Worm (Caenorhabditis elegans): ENCODE data around the gene nhr-48.

nhr-48 gene

DNA sequence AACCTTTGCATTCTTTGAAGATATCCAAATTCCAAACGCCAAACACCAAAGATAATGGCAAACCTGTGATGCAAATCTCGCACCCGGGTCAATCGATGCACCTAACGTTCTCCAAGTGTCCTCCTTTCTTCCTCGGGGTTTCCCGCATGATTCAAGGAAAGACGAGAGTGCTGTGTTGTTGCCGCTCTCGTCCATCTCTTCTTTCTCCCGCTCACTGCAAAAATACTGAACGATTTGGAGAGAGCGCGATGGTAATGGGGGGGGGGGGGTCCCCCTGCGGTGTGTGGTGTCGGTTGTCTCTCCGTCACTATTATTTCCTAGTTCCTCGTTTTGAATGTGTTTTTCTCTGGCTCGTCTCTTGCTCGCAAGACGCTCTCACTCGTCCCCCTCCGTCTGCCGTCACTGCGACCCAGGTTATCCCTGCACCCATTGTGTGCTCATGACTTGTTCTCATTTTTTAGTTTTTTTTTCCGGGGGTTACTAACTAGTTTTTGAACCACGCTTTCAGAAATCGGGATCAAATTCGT is 584 bp upstream of the nhr-48 start:
- TF ChIP-seq W03F9.2 (tag; optimal IDR thresholded peaks at IDR 0.05) (no peak), him-1 (tag; optimal IDR thresholded peaks at IDR 0.05) (peak; percentile 39)

DNA sequence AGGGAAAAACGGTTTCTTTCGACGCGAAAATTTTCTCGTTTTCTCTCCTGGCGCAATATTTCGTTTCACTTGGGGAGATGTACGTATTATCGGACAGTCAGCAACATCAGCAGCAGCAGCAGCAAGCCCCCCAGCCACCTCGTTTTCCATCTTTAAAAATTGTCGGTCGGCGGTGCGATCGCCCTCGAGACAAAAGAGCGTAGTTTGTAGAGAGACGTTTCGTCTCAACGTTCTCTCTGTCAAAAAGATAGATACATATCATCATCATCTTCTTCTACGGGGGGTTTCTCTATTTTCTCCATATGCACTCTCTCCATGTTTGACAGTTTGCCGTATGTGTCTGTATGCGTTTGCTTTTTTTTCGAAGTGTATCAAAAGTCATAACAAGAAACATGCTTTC is 1.6 kb downstream of the nhr-48 start:
- TF ChIP-seq dao-5 (tag; optimal IDR thresholded peaks at IDR 0.05) (no peak), W03F9.2 (tag; optimal IDR thresholded peaks at IDR 0.05) (no peak), him-1 (tag; optimal IDR thresholded peaks at IDR 0.05) (no peak)

DNA sequence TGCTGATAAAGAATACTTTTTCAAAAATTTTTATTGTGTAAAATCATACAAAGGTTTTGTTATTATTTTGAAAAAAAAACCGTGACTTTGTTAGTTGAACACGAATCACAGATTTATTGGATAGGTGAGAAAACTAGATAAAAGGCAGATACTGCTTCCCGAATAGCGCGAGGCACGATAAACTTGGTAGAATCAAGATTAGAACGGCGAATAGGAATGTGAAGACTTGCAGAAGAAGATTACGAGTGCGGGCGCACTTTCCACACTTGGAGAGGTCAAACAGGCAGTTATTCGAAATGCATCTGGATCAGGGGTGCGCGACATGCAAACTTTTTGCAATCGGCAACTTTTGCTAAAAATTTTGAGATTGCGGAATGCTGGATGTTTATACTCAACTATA is 5.2 kb downstream of the nhr-48 start:
- no peak for TF ChIP-seq him-1 (tag; optimal IDR thresholded peaks at IDR 0.05)
- TF ChIP-seq W03F9.2 (tag; optimal IDR thresholded peaks at IDR 0.05), result no peak
- TF ChIP-seq dao-5 (tag; optimal IDR thresholded peaks at IDR 0.05), result no peak

ce11 chrX:15716971-15717370 is 9.0 kb downstream of the nhr-48 start:
- TF ChIP-seq him-1 (tag; optimal IDR thresholded peaks at IDR 0.05) (no peak), dao-5 (tag; optimal IDR thresholded peaks at IDR 0.05) (no peak), W03F9.2 (tag; optimal IDR thresholded peaks at IDR 0.05) (no peak)

ce11 chrX:15718325-15718724 is 10.3 kb downstream of the nhr-48 start, which contains the start of gene ZK662.6:
TSS of gene ZK662.6 (plus strand) at chrX:15718625.
- TF ChIP-seq W03F9.2 (tag; optimal IDR thresholded peaks at IDR 0.05) (no peak), him-1 (tag; optimal IDR thresholded peaks at IDR 0.05) (no peak), dao-5 (tag; optimal IDR thresholded peaks at IDR 0.05) (no peak)

ce11 chrX:15721346-15721745 is 13.3 kb downstream of the nhr-48 start, which contains the start of gene ZK662.5:
TSS of gene ZK662.5 (plus strand) at chrX:15721646.
- no peak for TF ChIP-seq W03F9.2 (tag; optimal IDR thresholded peaks at IDR 0.05)
- no peak for TF ChIP-seq dao-5 (tag; optimal IDR thresholded peaks at IDR 0.05)
- no peak for TF ChIP-seq him-1 (tag; optimal IDR thresholded peaks at IDR 0.05)

DNA sequence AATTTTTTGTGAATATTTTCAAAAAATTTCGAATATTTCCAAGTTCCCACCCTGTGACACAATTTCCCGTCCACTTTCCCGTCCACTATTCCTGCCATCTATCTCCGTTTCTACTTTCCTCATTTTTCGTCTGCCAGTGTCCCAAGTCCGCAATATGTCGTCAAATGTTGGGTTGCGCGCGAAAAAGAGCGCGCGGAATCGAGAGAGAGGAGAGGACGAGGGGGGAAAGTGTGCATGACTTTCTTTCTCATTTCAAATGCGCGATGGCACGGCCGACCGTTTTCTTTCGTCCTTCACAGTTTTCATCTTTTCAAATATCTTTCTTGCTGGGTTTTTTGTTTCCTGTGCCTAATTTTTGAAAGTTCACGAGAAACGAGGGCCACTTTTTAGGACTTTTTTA is 17.0 kb downstream of the nhr-48 start:
- TF ChIP-seq dao-5 (tag; optimal IDR thresholded peaks at IDR 0.05) (no peak), him-1 (tag; optimal IDR thresholded peaks at IDR 0.05) (no peak), W03F9.2 (tag; optimal IDR thresholded peaks at IDR 0.05) (no peak)

DNA sequence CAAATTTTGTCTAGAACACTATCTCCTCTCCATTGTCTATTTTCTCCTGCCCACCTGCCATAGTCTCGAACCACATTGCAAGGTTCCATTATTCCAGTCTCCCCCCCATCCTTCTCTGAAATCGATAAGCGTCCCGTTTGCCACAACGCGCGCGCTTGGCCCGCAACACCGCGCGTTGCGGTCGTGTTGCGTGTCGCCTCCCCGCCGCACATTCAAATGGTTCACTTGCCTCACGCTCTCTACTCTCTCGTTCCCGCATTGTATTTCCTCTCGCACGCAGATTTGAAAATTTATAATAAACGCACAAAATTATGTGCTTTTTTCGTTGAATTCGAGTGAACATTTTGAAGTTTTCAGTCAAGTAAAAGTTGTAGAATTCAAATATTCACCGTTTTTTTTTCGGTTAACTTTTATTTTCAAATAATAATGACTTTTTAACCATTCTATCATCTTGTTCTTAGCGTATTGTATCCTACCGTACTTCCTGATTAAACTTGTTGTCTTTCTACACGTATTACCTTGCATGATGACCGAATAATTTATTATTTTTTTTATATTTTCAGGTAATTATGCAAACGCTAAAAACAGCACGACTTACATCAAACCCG is 17.7 kb downstream of the nhr-48 start, which contains the start of gene lin-15B:
lin-15B (plus strand) TSS at position 558 of the 608 bp plus-strand sequence.
- TF ChIP-seq dao-5 (tag; optimal IDR thresholded peaks at IDR 0.05) (no peak), W03F9.2 (tag; optimal IDR thresholded peaks at IDR 0.05) (no peak), him-1 (tag; optimal IDR thresholded peaks at IDR 0.05) (no peak)

ce11 chrX:15730342-15730741 is 22.3 kb downstream of the nhr-48 start:
- TF ChIP-seq W03F9.2 (tag; optimal IDR thresholded peaks at IDR 0.05), result no peak
- no peak for TF ChIP-seq dao-5 (tag; optimal IDR thresholded peaks at IDR 0.05)
- TF ChIP-seq him-1 (tag; optimal IDR thresholded peaks at IDR 0.05), result no peak

DNA sequence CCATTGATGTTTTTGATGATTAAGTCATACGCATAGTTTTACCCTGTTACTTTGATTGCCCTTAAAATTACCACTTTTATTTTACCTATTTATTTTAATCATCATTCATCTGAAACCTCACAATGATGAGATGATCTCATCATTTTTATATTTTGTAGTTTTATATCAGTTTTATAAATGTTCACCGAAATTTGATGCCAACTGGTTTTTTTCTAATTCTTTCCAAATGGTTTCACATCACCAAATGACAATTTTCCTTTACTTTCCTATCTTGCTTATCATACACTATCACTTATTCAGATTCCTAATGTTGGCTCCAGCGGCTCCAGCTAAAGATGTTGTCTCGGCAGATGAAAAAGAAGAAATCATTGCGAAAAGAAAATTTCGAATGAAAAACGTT is 23.7 kb downstream of the nhr-48 start, which contains the start of gene lin-15A:
lin-15A (plus strand) TSS at position 301 of the 400 bp plus-strand sequence.
- no peak for TF ChIP-seq W03F9.2 (tag; optimal IDR thresholded peaks at IDR 0.05)
- TF ChIP-seq dao-5 (tag; optimal IDR thresholded peaks at IDR 0.05), result no peak
- TF ChIP-seq him-1 (tag; optimal IDR thresholded peaks at IDR 0.05), result no peak

DNA sequence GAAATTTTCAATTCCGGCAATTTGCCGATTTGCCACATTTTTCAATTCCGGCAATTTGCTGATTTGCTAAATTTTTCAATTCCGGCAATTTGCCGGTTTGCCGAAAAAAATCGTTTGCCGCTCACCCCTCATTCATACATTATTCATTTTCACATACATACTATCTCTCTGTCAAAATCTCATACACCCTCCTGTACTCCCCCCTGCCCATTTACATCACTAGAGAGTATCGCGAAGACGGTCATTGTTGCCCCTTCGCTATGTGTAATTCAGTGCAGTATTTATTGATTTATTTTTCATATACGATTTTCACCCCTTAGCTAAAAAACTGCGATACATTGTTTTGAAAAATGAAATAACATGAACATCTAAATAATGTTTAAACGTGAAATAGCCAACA is 28.4 kb downstream of the nhr-48 start:
- TF ChIP-seq dao-5 (tag; optimal IDR thresholded peaks at IDR 0.05) (no peak), him-1 (tag; optimal IDR thresholded peaks at IDR 0.05) (no peak), W03F9.2 (tag; optimal IDR thresholded peaks at IDR 0.05) (no peak)

- TF ChIP-seq him-1 (tag; optimal IDR thresholded peaks at IDR 0.05), result no peak
- TF ChIP-seq W03F9.2 (tag; optimal IDR thresholded peaks at IDR 0.05), result no peak
- TF ChIP-seq dao-5 (tag; optimal IDR thresholded peaks at IDR 0.05), result no peak
Observed at ce11 chrX:15740526-15740925, 32.5 kb downstream of the nhr-48 start, which contains the start of gene srg-64. TSS of gene srg-64 (minus strand) at chrX:15740626.

DNA sequence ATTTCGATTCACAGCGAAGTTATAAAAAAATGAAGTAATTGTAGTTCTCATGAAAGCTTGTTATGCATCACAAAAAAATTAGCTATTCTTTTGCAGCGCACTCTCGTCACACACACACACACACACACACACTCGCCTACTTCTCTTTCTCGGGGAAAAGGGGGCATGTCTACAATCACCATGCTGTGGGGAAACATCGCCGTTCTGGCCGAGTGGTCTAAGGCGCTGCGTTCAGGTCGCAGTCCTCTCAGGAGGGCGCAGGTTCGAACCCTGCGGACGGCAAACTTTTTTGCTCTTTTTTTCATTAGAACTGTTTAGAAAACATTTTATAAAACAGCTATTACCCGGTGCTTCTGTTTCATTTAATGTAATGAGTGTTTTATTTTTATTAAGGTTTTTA is 33.8 kb downstream of the nhr-48 start:
- TF ChIP-seq W03F9.2 (tag; optimal IDR thresholded peaks at IDR 0.05) (no peak), dao-5 (tag; optimal IDR thresholded peaks at IDR 0.05) (peak; percentile 20), him-1 (tag; optimal IDR thresholded peaks at IDR 0.05) (peak; percentile 75)

DNA sequence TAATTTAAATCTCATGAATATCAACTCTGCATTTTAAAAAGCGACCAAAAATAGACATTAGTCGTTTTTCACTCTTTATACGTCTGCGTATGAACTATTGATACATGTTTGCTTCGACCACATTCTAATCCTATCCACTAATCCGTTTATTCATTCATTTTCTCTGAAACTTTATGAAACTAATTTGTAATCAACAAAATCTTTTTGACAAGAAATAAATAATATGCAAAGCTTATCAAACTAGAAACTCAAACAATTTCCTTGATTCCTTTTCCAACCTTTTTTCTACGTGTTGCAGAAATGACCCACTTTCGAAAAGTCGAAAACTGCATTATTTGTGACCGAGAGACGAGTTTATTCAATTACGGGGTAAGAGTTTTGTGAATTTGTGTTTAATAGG is 34.3 kb downstream of the nhr-48 start, which contains the start of gene nhr-255:
nhr-255 (plus strand) TSS at position 301 of the 400 bp plus-strand sequence.
- no peak for TF ChIP-seq him-1 (tag; optimal IDR thresholded peaks at IDR 0.05)
- TF ChIP-seq W03F9.2 (tag; optimal IDR thresholded peaks at IDR 0.05), result no peak
- TF ChIP-seq dao-5 (tag; optimal IDR thresholded peaks at IDR 0.05), result no peak

- TF ChIP-seq him-1 (tag; optimal IDR thresholded peaks at IDR 0.05) (no peak), W03F9.2 (tag; optimal IDR thresholded peaks at IDR 0.05) (no peak), dao-5 (tag; optimal IDR thresholded peaks at IDR 0.05) (no peak)
Observed at ce11 chrX:15746705-15747104, 38.7 kb downstream of the nhr-48 start, which contains the start of gene srxa-9. TSS of gene srxa-9 (plus strand) at chrX:15747005.

Data from whole organism, L4/young adult.